Fruit fly (Drosophila melanogaster) S2 (cell line): ENCODE data around the gene bsh.

ENCODE experiments used
- CG8478 ChIP-seq: fragments of >200 bp; optimal IDR thresholded peaks from 2 replicates; lab custom pipeline; 2018
- CTCF ChIP-seq, 2 experiments: fragments of >200 bp; optimal IDR thresholded peaks; 2 replicates each; lab custom pipeline; 2018

The bsh gene

DNA sequence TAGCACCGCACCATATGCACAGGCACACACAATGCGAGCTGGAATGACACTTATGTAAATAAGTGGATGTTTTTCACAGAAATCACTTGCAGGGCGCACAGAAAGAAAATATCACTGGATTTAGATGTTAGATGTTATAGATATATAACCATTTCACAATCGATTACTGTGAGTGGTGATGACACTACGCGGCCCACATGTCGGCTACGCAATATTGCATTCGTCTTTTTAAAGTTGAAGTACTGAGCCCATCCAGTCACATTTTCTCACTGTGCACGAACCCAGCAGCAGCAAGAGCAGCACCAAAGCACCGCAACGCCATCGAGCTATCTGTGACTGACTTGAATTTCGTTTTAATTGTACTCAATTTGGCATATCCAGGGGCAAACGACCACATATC is 46.4 kb downstream of the bsh start:
- no peak for TF ChIP-seq CG8478 (lab: Kevin White, UChicago)
- no peak for TF ChIP-seq CTCF (optimal IDR thresholded peaks at IDR 0.05; lab: Kevin White, UChicago)
